Fruit fly (Drosophila melanogaster): ENCODE results near the gene Pop5.

Gene Pop5

DNA sequence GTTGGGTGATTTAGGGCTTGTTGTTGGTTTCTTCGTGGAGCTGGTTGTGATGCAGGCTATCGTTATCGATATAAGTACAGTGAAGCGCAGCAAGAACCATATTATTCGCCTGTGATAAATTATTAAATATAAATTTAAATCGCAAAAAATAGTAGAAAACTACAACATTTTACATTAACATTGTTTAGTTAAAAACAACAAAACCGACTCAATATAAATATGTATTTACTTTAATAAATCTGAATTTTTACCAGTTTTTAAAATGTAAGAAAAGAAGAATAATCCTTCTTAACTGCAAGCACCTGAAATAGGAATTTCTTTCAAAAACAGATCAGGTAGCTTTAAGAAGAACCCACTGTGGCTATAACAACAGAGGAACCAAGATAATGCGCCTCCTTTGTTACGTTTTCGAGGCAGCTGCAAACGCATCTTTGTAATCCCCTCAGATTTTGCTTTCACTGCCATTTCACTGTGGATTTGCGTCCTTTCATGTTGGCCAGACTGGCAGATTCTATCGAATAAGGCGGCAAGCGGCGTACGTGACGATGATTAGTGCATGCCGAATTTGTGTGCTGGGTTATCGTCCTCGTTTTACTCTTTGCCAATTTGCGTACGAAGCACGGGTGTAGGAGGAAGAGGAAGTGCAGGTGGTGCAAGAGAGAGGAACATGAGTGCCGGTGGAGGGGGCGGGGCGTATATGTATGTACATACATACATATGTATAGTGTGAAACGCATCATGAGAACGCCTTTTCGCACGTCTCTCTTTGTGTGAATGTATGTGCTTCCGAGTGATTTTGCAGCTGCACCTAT, 34.1 kb downstream of the Pop5 start:
- TF ChIP-seq ttk (optimal IDR thresholded peaks at IDR 0.05) (no peak), Sin3A (optimal IDR thresholded peaks at IDR 0.05) (no peak)

DNA sequence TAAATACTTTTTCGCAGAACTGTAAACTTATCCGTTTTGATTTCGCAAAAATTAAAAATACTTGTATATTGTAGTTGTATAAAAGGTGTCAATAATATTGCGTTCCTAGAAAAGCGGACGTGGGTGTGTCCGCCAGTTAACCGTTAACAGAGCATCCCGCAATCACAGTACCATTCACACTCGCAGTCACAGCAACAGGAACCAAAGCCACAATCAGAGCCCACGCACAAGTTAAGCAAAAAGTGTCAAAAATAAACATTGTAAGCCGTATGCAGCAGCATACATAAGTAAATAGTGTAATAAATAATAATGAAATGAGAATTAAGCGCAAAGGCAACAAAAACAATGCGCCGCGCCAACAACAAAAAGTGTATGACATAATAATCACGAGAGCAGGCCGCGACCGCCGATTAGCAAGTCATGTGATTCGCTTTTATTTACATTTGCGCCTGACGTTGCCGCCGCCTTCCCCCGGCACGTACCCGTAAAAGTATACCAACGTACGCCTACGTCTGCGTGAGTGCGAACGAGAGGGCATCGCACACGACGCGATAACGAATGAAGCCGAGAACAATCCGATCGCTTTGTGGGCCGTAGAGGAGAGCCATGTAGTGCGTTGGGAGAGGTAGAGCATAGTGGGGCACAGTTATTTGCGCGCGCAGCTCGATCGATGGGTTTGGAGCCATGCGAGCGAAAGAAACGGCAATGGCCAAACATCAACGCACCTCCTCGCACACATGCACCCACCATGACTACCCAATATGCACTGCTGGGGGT, 34.9 kb downstream of the Pop5 start:
- TF ChIP-seq ttk (optimal IDR thresholded peaks at IDR 0.05) (no peak), Myc (optimal IDR thresholded peaks at IDR 0.05) (no peak), psq (optimal IDR thresholded peaks at IDR 0.05) (no peak), Sin3A (optimal IDR thresholded peaks at IDR 0.05) (no peak), h (optimal IDR thresholded peaks at IDR 0.05) (no peak), insv (optimal IDR thresholded peaks at IDR 0.05) (no peak)

dm6 chr3L:17008911-17009364, 35.9 kb downstream of the Pop5 start:
- no peak for TF ChIP-seq Sin3A (optimal IDR thresholded peaks at IDR 0.05)
- no peak for TF ChIP-seq h (optimal IDR thresholded peaks at IDR 0.05)
- no peak for TF ChIP-seq Myc (optimal IDR thresholded peaks at IDR 0.05)
- no peak for TF ChIP-seq psq (optimal IDR thresholded peaks at IDR 0.05)
- no peak for TF ChIP-seq ttk (optimal IDR thresholded peaks at IDR 0.05)
- no peak for TF ChIP-seq insv (optimal IDR thresholded peaks at IDR 0.05)

DNA sequence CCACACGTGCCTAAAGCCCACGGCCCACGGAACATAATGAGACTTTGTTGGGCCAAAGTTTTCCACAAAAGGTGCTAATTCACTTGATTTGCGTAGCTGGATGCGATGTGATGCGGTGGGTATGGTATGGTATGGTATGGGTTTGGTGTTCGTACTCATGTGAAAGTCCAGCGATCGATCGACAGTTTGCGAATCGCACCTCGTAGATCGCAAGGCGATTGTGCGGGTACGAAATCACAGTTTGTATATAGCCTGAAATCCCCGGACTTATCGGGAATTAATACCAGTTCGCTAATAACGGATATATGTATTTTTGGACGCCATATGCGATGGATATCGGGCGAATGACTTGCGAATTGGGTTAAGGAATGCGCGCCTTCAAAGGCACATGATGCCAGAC, 36.9 kb downstream of the Pop5 start:
- TF ChIP-seq insv (optimal IDR thresholded peaks at IDR 0.05) = no peak
- no peak for TF ChIP-seq ttk (optimal IDR thresholded peaks at IDR 0.05)
- TF ChIP-seq Sin3A (optimal IDR thresholded peaks at IDR 0.05) = no peak
- TF ChIP-seq h (optimal IDR thresholded peaks at IDR 0.05) = no peak
- no peak for TF ChIP-seq psq (optimal IDR thresholded peaks at IDR 0.05)
- no peak for TF ChIP-seq Myc (optimal IDR thresholded peaks at IDR 0.05)

DNA sequence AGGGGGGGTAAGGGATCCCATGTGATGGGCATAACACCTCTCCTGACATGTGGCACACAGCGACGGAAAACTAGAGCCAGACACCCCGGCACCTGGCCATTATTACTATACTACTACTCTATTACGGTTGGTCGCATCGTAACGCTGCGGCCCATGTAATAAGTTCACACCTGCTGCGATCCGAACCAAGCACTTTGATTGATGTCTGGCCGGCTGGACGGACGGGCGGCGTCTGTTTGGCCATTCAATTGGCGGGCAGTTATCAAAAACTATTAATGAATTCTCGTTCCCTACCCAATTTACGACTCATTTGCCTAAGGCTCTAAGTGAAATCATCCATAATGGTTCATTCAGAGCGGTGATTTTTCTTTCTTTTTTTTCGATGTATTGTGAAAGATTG, 37.3 kb downstream of the Pop5 start:
- TF ChIP-seq psq (optimal IDR thresholded peaks at IDR 0.05) = no peak
- TF ChIP-seq insv (optimal IDR thresholded peaks at IDR 0.05) = no peak
- TF ChIP-seq ttk (optimal IDR thresholded peaks at IDR 0.05) = no peak
- no peak for TF ChIP-seq Myc (optimal IDR thresholded peaks at IDR 0.05)
- TF ChIP-seq h (optimal IDR thresholded peaks at IDR 0.05) = no peak
- TF ChIP-seq Sin3A (optimal IDR thresholded peaks at IDR 0.05) = no peak

dm6 chr3L:17007041-17007471, 37.8 kb downstream of the Pop5 start:
- no peak for TF ChIP-seq Myc (optimal IDR thresholded peaks at IDR 0.05)
- no peak for TF ChIP-seq Sin3A (optimal IDR thresholded peaks at IDR 0.05)
- TF ChIP-seq insv (optimal IDR thresholded peaks at IDR 0.05) = no peak
- TF ChIP-seq h (optimal IDR thresholded peaks at IDR 0.05) = no peak
- TF ChIP-seq ttk (optimal IDR thresholded peaks at IDR 0.05) = no peak
- no peak for TF ChIP-seq psq (optimal IDR thresholded peaks at IDR 0.05)

DNA sequence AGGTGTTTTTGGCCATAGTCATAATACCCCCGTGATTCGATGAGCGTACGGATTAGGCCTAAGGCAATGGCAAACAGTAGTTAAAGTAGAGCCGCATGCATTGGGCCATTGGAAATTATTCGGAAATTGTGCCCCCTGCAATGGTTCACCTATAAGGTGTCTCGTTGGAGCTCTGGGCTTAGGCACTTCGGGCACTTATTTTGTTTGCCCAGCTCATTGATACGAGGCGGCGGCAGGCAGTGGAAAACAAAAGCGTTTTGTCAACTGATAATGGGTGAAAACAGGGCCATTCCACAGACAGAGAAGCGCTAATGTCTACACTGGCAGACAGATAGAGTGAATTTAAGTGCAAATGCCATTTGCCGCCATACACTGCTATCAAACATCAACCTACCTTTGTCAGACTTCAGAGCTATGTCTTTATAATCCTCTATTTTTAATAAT, 38.6 kb downstream of the Pop5 start:
- TF ChIP-seq psq (optimal IDR thresholded peaks at IDR 0.05) (no peak), h (optimal IDR thresholded peaks at IDR 0.05) (no peak), insv (optimal IDR thresholded peaks at IDR 0.05) (no peak), ttk (optimal IDR thresholded peaks at IDR 0.05) (no peak), Myc (optimal IDR thresholded peaks at IDR 0.05) (no peak), Sin3A (optimal IDR thresholded peaks at IDR 0.05) (no peak)

dm6 chr3L:17005415-17005796, 39.4 kb downstream of the Pop5 start:
- TF ChIP-seq psq (optimal IDR thresholded peaks at IDR 0.05) (no peak), ttk (optimal IDR thresholded peaks at IDR 0.05) (no peak), h (optimal IDR thresholded peaks at IDR 0.05) (no peak), insv (optimal IDR thresholded peaks at IDR 0.05) (no peak), Sin3A (optimal IDR thresholded peaks at IDR 0.05) (no peak), Myc (optimal IDR thresholded peaks at IDR 0.05) (no peak)

DNA sequence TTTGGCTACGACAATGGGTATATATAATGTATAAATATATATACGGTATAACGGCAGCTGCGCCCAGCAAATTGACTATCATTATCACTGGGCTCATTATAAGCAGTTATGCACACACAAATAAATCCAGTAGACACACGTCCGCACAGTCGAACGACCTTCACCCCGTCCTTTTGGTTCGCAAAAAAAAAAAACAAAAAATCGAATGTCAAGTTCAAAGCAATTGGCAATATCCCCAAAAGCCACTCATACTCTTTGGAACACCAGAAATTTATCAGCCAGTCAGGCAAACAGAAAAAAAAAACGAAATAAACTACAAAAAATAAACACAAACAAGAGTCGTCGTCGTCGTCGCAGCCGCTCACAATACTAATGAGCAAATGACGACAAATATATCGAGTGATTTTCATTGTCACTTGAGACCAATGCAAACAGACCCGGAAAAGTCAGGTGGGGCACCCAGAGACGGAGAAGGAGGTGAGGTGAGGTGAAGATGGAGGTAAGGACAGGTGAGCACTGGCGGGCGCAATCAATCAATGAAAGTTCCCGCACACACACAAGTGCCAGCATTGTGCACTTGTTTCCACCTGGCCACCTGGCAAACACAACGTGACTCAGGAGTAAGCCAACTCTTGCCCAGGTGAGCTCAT, 39.9 kb downstream of the Pop5 start:
- TF ChIP-seq Sin3A (optimal IDR thresholded peaks at IDR 0.05) (no peak), h (optimal IDR thresholded peaks at IDR 0.05) (no peak), psq (optimal IDR thresholded peaks at IDR 0.05) (no peak), Myc (optimal IDR thresholded peaks at IDR 0.05) (no peak), insv (optimal IDR thresholded peaks at IDR 0.05) (no peak), ttk (optimal IDR thresholded peaks at IDR 0.05) (no peak)

DNA sequence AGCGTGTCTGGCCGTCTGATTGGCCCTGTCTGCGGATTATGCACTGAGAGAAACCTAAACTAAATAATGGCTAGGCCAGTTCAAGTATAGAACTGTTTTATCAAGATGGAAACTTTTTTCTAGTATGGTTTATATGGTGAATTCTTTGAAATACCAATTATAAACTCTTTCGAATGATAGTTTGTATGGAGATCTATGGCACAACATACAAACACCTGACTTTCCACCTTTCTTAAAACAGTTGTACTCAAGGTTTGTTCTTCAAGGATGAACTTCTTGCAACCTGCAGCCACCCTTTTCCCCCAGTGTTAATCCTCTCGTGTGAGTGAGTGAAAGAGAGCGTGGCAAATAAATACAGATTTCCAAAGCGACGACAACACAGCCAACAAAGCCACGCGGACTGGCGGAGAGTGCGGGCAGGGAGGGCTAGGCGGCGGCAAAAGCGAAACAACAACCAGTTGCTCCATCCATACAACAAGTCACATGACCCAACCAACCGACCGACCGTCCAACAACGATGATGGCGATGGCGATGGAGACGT, 40.5 kb downstream of the Pop5 start:
- TF ChIP-seq psq (optimal IDR thresholded peaks at IDR 0.05) = no peak
- no peak for TF ChIP-seq h (optimal IDR thresholded peaks at IDR 0.05)
- TF ChIP-seq Sin3A (optimal IDR thresholded peaks at IDR 0.05) = no peak
- no peak for TF ChIP-seq ttk (optimal IDR thresholded peaks at IDR 0.05)
- TF ChIP-seq insv (optimal IDR thresholded peaks at IDR 0.05) = no peak

- TF ChIP-seq ttk (optimal IDR thresholded peaks at IDR 0.05) (no peak), psq (optimal IDR thresholded peaks at IDR 0.05) (no peak), Sin3A (optimal IDR thresholded peaks at IDR 0.05) (no peak), insv (optimal IDR thresholded peaks at IDR 0.05) (no peak), Myc (optimal IDR thresholded peaks at IDR 0.05) (no peak), h (optimal IDR thresholded peaks at IDR 0.05) (no peak)
These were observed 41.3 kb downstream of the Pop5 start for dm6 chr3L:17003251-17004171.

Measured in Kc167 (cell line).